Fruit fly (Drosophila melanogaster): Measurements from ENCODE around the gene Lcp65Af.

Lcp65Af gene

dm6 chr3L:6162483-6163128 lies 26.0 kb upstream of the Lcp65Af start, which contains the start of gene Prdm13 (continued):
- TF ChIP-seq B-H2 (GFP tag; optimal IDR thresholded peaks at IDR 0.05) (no peak), Dbx (GFP tag; IDR thresholded peaks at IDR 0.05) (no peak), ERR (GFP tag; optimal IDR thresholded peaks at IDR 0.05) (no peak), nerfin-1 (tag; optimal IDR thresholded peaks at IDR 0.05) (peak; percentile 95), Gug (GFP tag; IDR thresholded peaks at IDR 0.05) (no peak), CG12155 (GFP tag; optimal IDR thresholded peaks at IDR 0.05) (no peak), bbx (GFP tag; IDR thresholded peaks at IDR 0.05; ENCODE audit: partially characterized antibody) (no peak), Bgb (GFP tag; IDR thresholded peaks at IDR 0.05; ENCODE audit: partially characterized antibody) (no peak), Bdp1 (GFP tag; optimal IDR thresholded peaks at IDR 0.05) (no peak), pros (GFP tag; optimal IDR thresholded peaks at IDR 0.05) (peak; percentile 72)

DNA sequence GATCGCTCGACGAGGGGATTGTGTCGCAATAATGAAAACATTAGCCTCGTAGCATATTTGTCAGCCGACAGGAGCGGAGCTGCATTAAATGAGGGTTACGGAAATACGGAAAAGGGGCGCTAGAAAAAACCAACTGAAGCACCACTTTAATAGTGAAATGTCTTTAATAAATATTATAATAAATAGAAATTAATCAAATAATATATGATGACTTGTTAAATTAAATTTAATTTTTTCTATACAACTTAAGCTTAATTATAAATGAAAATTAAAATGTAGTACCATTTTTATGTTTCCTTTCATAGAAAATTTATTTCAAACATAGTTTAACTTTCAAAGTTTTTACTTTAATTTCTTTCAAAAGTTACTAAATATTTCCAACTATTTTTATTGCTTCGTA lies 25.4 kb upstream of the Lcp65Af start:
- TF ChIP-seq cwo (GFP tag; optimal IDR thresholded peaks at IDR 0.05) = no peak
- peak; percentile 34 for TF ChIP-seq Ssrp (tag; optimal IDR thresholded peaks at IDR 0.05)
- no peak for TF ChIP-seq CG32532 (GFP tag; IDR thresholded peaks at IDR 0.05)
- TF ChIP-seq NK7.1 (GFP tag; optimal IDR thresholded peaks at IDR 0.05) = no peak
- peak; percentile 63 for TF ChIP-seq dmrt11E (tag; optimal IDR thresholded peaks at IDR 0.05)
- TF ChIP-seq CG13424 (tag; optimal IDR thresholded peaks at IDR 0.05) = peak; percentile 20
- TF ChIP-seq lola (GFP tag; optimal IDR thresholded peaks at IDR 0.05) = peak in 1 of 3 experiments; percentile 71
- no peak for TF ChIP-seq hth (optimal IDR thresholded peaks at IDR 0.05)
- TF ChIP-seq CG12391 (tag; optimal IDR thresholded peaks at IDR 0.05) = peak; percentile 28
- peak; percentile 46 for TF ChIP-seq nmo (GFP tag; optimal IDR thresholded peaks at IDR 0.05)
- TF ChIP-seq Ets65A (GFP tag) = peak; percentile 65
- peak; percentile 58 for TF ChIP-seq gsb-n (tag; optimal IDR thresholded peaks at IDR 0.05)
- TF ChIP-seq abd-A (tag; optimal IDR thresholded peaks at IDR 0.05) = no peak
- no peak for TF ChIP-seq GATAe (GFP tag; conservative IDR thresholded peaks at IDR 0.05)
- 0 out of 3 replicates have a peak, but pooled peaks have one; percentile 36 for TF ChIP-seq Mrtf (GFP tag; IDR thresholded peaks at IDR 0.05)
- peak; percentile 69 for TF ChIP-seq CG18262 (tag; optimal IDR thresholded peaks at IDR 0.05)
- peak; percentile 37 for TF ChIP-seq CG10979 (tag; optimal IDR thresholded peaks at IDR 0.05)
- peak; percentile 39; the same call in 2 of the 3 replicates for TF ChIP-seq row (GFP tag; IDR thresholded peaks at IDR 0.05)
- TF ChIP-seq dmrt99B (tag; optimal IDR thresholded peaks at IDR 0.05) = no peak
- no peak for TF ChIP-seq prd (optimal IDR thresholded peaks at IDR 0.05)
- 0 out of 3 replicates have a peak, but pooled peaks have one; percentile 11 for TF ChIP-seq prd (GFP tag; IDR thresholded peaks at IDR 0.05)

- TF ChIP-seq fd102C (GFP tag; optimal IDR thresholded peaks at IDR 0.05) (no peak), sens (GFP tag) (peak; percentile 14)
Observed at dm6 chr3L:6160514-6160913, 23.9 kb upstream of the Lcp65Af start, which contains the start of gene Cpr65Az. Gene Cpr65Az, plus strand, starts transcription at chr3L:6160814.

DNA sequence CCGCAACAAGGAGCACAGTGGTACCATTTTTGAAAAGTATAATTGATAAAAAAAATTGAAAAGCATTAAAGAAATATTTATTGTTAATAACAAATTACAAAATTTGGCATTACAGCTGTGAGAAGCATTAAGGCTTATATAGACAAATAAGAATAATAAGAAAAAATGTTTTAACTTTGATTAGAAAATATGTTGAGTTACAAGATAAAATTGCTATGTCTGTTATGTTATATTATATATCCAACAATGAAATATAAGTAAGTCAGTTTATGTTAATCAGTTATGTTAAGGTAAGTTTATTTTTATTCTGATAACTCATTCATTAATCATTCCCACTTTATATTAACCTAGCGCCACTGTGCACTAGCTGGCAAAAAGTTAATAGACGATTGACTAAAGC lies 23.3 kb upstream of the Lcp65Af start:
- peak; percentile 16 for TF ChIP-seq trem (tag; optimal IDR thresholded peaks at IDR 0.05)
- TF ChIP-seq CG7556 (GFP tag; optimal IDR thresholded peaks at IDR 0.05) = peak; percentile 43
- peak; percentile 64 for TF ChIP-seq dmrt11E (tag; optimal IDR thresholded peaks at IDR 0.05)
- no peak for TF ChIP-seq D (optimal IDR thresholded peaks at IDR 0.05)
- TF ChIP-seq D (GFP tag; optimal IDR thresholded peaks at IDR 0.05) = peak; percentile 0
- TF ChIP-seq Blimp-1 (GFP tag; optimal IDR thresholded peaks at IDR 0.05) = peak; percentile 40
- no peak for TF ChIP-seq CG1529 (GFP tag; optimal IDR thresholded peaks at IDR 0.05)
- peak; percentile 39 for TF ChIP-seq phol (tag; optimal IDR thresholded peaks at IDR 0.05)
- peak; percentile 43 for TF ChIP-seq CG10267 (tag; optimal IDR thresholded peaks at IDR 0.05)
- TF ChIP-seq CG8388 (GFP tag; optimal IDR thresholded peaks at IDR 0.05) = peak; percentile 9
- TF ChIP-seq CG13424 (tag; optimal IDR thresholded peaks at IDR 0.05) = peak; percentile 12
- 0 out of 2 replicates have a peak, but pooled peaks have one; percentile 5 for TF ChIP-seq CG6689 (GFP tag; IDR thresholded peaks at IDR 0.05)
- peak; percentile 33 for TF ChIP-seq Ssrp (tag; optimal IDR thresholded peaks at IDR 0.05)
- TF ChIP-seq Deaf1 (tag; optimal IDR thresholded peaks at IDR 0.05) = peak; percentile 1
- peak; percentile 23 for TF ChIP-seq CG9727 (GFP tag; optimal IDR thresholded peaks at IDR 0.05)
- peak in 1 of 2 experiments; percentile 17 for TF ChIP-seq bsh (GFP tag; optimal IDR thresholded peaks at IDR 0.05)

Data from whole organism, embryonic.